Fruit fly (Drosophila melanogaster) whole organism, prepupa: Measurements from ENCODE around the gene CG16986.

Experiments used
- CG11294 ChIP-seq: fragments of 200-800 bp; sonication (Bioruptor generic); IDR thresholded peaks from 2 replicates; pipeline ENCODE4 v1.3.6; 2022; ENCODE audit warnings: missing biosample characterization, missing genetic modification characterization
- CG1621 ChIP-seq: fragments of 200-800 bp; sonication (Bioruptor generic); optimal IDR thresholded peaks from 3 replicates; lab custom pipeline; 2018; ENCODE audit warnings: missing biosample characterization, mild to moderate bottlenecking, missing genetic modification characterization
- CG16779 ChIP-seq: fragments of 200-800 bp; sonication (Bioruptor generic); optimal IDR thresholded peaks from 3 replicates; lab custom pipeline; 2017; ENCODE audit warnings: missing biosample characterization, mild to moderate bottlenecking, missing genetic modification characterization
- CG3032 ChIP-seq: fragments of 200-800 bp; optimal IDR thresholded peaks from 2 replicates; lab custom pipeline; 2019; ENCODE audit warnings: missing biosample characterization, mild to moderate bottlenecking, missing genetic modification characterization, moderate library complexity
- CG3919 ChIP-seq: fragments of 200-800 bp; sonication (Bioruptor generic); optimal IDR thresholded peaks from 3 replicates; lab custom pipeline; 2016; ENCODE audit warnings: missing biosample characterization, missing genetic modification characterization
- CG6854 ChIP-seq: fragments of 200-800 bp; sonication (Bioruptor generic); optimal IDR thresholded peaks from 2 replicates; lab custom pipeline; 2017; ENCODE audit warnings: missing biosample characterization, mild to moderate bottlenecking, missing genetic modification characterization
- Lpt ChIP-seq: fragments of 200-800 bp; sonication (Bioruptor generic); optimal IDR thresholded peaks from 3 replicates; lab custom pipeline; 2016; ENCODE audit warnings: missing biosample characterization, missing genetic modification characterization
- Met ChIP-seq: fragments of 200-800 bp; sonication (Bioruptor generic); optimal IDR thresholded peaks from 3 replicates; lab custom pipeline; 2016; ENCODE audit warnings: missing biosample characterization, missing genetic modification characterization
- Sox102F ChIP-seq: fragments of 200-800 bp; sonication (Bioruptor generic); optimal IDR thresholded peaks from 2 replicates; lab custom pipeline; 2016; ENCODE audit warnings: missing biosample characterization, mild to moderate bottlenecking, missing genetic modification characterization
- Sox15 ChIP-seq: fragments of 200-800 bp; sonication (Bioruptor generic); optimal IDR thresholded peaks from 3 replicates; lab custom pipeline; 2016; ENCODE audit warnings: missing biosample characterization, missing genetic modification characterization
- pdm3 ChIP-seq: fragments of 200-800 bp; sonication (Bioruptor generic); optimal IDR thresholded peaks from 3 replicates; lab custom pipeline; 2016; ENCODE audit warnings: missing biosample characterization, missing genetic modification characterization
- ss ChIP-seq, 2 experiments: fragments of 200-800 bp; sonication (Bioruptor generic); optimal IDR thresholded peaks; 2 replicates in 1 of 2; 3 replicates in 1 of 2; lab custom pipeline; 2017 to 2018; ENCODE audit warnings: mild to moderate bottlenecking in 2 of 2, missing biosample characterization in 2 of 2, missing genetic modification characterization in 2 of 2, moderate library complexity in 1 of 2

dm6 chr3L:2581857-2582256, 18.3 kb upstream of the CG16986 start:
- TF ChIP-seq CG3919 (GFP tag; lab: Kevin White, UChicago) (no peak), CG16779 (tag; lab: Kevin White, UChicago) (no peak), ss (GFP tag; optimal IDR thresholded peaks at IDR 0.05; lab: Kevin White, UChicago) (no peak), CG3032 (tag; lab: Kevin White, UChicago) (no peak), Sox102F (GFP tag; lab: Kevin White, UChicago) (no peak), CG1621 (tag; lab: Kevin White, UChicago) (no peak), Met (GFP tag; lab: Kevin White, UChicago) (no peak), Lpt (GFP tag; lab: Kevin White, UChicago) (no peak), CG6854 (GFP tag; lab: Kevin White, UChicago) (no peak), CG11294 (GFP tag; lab: Robert Waterston, UW) (no peak), pdm3 (GFP tag; lab: Kevin White, UChicago) (no peak), Sox15 (GFP tag; lab: Kevin White, UChicago) (no peak)
